Worm (Caenorhabditis elegans): ENCODE results near the gene C42C1.9.
"Not testable (repeated sequence)": the region's sequence is repeated elsewhere in the genome, so short reads cannot be mapped to it uniquely, and the experiment has no call there.

Gene C42C1.9

ce11 chrIV:12290744-12291143, 1.5 kb downstream of the C42C1.9 start, which contains the start of gene C42C1.8:
Gene C42C1.8, plus strand, starts transcription at chrIV:12291044.
- no peak for TF ChIP-seq unc-62 (GFP tag; optimal IDR thresholded peaks at IDR 0.05)

DNA sequence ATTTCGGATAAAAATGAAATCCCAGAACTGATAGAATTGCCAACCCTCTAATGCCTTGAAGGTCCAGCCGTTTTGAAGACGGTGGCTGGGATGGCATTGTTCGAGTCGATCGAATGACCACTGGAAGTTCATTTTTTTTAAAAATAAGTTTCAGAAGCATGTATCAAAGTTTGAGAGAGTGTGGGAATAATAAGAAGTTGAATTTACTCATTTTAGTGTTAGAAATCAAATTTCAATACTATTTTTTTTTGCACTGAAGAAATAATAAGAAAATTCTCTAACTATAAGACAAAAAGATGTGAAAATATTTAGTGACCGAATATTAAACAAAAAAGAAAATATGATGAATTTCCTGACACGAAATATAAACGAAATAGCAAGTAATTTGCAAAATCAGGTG, 11.9 kb downstream of the C42C1.9 start, which contains the start of gene oac-59:
oac-59 (minus strand) TSS at position 101 of the 400 bp plus-strand sequence.
- no peak for TF ChIP-seq unc-62 (GFP tag; optimal IDR thresholded peaks at IDR 0.05)

ce11 chrIV:12302885-12303284, 13.6 kb downstream of the C42C1.9 start:
- no peak for TF ChIP-seq unc-62 (GFP tag; optimal IDR thresholded peaks at IDR 0.05)

- TF ChIP-seq unc-62 (GFP tag; optimal IDR thresholded peaks at IDR 0.05): no peak
Observed at ce11 chrIV:12304750-12305149, 15.5 kb downstream of the C42C1.9 start.

ce11 chrIV:12305956-12306355, 16.7 kb downstream of the C42C1.9 start:
- TF ChIP-seq unc-62 (GFP tag; optimal IDR thresholded peaks at IDR 0.05): no peak

DNA sequence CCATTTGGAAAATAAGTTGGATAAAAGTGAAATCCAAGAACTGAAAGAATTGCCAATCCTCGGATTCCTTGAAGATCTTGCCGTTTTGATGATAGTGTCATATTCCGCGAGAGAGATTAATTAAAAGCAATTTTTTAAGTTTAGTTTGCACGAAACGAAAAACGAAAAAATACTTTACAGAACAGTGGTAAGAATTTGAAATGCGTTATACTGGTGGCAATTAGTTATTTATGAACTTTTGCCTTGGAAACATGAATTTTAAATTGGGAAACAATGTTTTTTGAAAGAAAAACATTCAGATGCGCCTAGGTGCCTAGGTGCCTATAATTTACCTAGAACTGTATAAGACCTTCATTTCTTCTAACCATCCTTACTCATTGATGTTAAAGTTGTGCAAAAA, 18.5 kb downstream of the C42C1.9 start, which contains the start of gene oac-57:
oac-57 (minus strand) TSS at position 101 of the 400 bp plus-strand sequence.
- TF ChIP-seq unc-62 (GFP tag; optimal IDR thresholded peaks at IDR 0.05): no peak

DNA sequence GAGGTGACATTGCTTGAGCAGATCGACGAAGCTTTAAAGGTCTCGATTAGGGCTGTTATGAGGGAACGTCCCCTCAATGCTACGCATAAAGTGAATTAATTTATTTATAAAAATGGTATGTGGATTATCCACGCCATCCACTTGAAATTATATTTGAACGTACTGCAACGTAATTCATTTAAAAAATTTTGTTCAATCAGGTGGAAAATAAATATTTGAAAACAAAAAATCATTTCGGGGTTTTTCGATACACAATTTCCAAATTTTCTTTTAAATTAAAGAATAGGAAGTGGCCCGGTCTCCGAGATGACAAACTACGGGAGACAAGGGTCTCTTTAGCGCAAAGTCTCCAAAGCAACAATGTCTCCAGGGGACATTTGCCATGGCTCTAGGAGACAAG, 22.3 kb downstream of the C42C1.9 start, which contains the start of gene oac-58:
oac-58 (minus strand) TSS at position 101 of the 400 bp plus-strand sequence.
- no peak for TF ChIP-seq unc-62 (GFP tag; optimal IDR thresholded peaks at IDR 0.05)

DNA sequence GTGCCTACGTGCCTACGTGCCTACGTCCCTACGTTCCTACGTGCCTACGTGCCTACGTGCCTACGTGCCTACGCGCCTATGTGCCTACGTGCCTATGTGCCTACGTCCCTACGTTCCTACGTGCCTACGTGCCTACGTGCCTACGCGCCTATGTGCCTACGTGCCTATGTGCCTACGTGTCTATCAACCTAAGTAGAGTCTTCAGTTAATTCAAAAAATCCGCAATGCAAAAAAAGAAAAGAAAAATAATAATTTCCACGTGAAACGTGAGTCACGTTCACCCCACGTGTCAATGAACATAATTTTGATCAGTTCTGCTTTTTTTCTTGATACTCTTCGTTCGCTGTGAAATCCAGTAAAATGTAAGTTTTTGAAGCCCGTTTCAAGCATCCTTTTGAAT, 37.7 kb downstream of the C42C1.9 start, which contains the start of gene F19B6.3:
F19B6.3 (plus strand) TSS at position 301 of the 400 bp plus-strand sequence.
- TF ChIP-seq unc-62 (GFP tag; optimal IDR thresholded peaks at IDR 0.05): not testable (repeated sequence)

- no peak for TF ChIP-seq unc-62 (GFP tag; optimal IDR thresholded peaks at IDR 0.05)
Observed at ce11 chrIV:12330840-12331359, 41.7 kb downstream of the C42C1.9 start, which contains the start of gene ufd-1. Gene ufd-1, minus strand, starts transcription at chrIV:12330890.

ce11 chrIV:12334142-12334541, 44.9 kb downstream of the C42C1.9 start:
- no peak for TF ChIP-seq unc-62 (GFP tag; optimal IDR thresholded peaks at IDR 0.05)

- no peak for TF ChIP-seq unc-62 (GFP tag; optimal IDR thresholded peaks at IDR 0.05)
Observed at ce11 chrIV:12334708-12335107, 45.5 kb downstream of the C42C1.9 start.

DNA sequence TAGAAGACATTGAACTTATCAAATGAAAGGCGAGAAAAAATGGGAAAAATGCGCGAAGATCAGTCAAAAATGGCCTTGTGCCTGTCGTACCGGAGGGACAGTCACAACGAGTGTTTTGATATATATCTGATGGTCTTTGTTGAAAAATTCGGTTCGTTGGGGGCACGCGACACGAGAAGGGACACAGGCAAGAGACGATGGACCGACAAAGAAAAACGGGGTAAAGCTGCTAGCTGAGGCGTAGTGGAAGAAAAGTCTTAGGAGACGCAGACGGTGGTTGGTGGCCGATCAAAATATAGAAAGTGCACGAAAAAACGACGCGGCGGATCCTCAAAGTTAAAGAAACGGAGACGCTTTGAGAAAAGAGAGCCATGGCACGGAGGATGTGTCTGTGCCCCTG, 46.0 kb downstream of the C42C1.9 start:
- no peak for TF ChIP-seq unc-62 (GFP tag; optimal IDR thresholded peaks at IDR 0.05)

ce11 chrIV:12335798-12336197, 46.5 kb downstream of the C42C1.9 start, which contains the start of gene F19B6.1:
Gene F19B6.1, minus strand, starts transcription at chrIV:12336075.
- no peak for TF ChIP-seq unc-62 (GFP tag; optimal IDR thresholded peaks at IDR 0.05)

ce11 chrIV:12336893-12337627, 47.8 kb downstream of the C42C1.9 start, which contains the start of the genes F19B6.10 and wht-5:
Gene F19B6.10, plus strand, starts transcription at chrIV:12337193.
Gene wht-5, plus strand, starts transcription at chrIV:12337577.
- TF ChIP-seq unc-62 (GFP tag; optimal IDR thresholded peaks at IDR 0.05): no peak

All from whole organism, dauer.